Fruit fly (Drosophila melanogaster) whole organism, pupa: ENCODE results near the gene PIG-H.
"Not testable (repeated sequence)": the region's sequence is repeated elsewhere in the genome, so short reads cannot be mapped to it uniquely, and the experiment has no call there.

Experiments
- CG8301 ChIP-seq: fragments of 200-800 bp; sonication (Bioruptor generic); optimal IDR thresholded peaks from 2 replicates; lab custom pipeline; 2018; ENCODE audit warnings: missing biosample characterization, mild to moderate bottlenecking, missing genetic modification characterization
- Snoo ChIP-seq: fragments of 200-800 bp; sonication (Bioruptor generic); optimal IDR thresholded peaks from 3 replicates; lab custom pipeline; 2017; ENCODE audit warnings: missing biosample characterization, mild to moderate bottlenecking, missing genetic modification characterization, inconsistent platforms

DNA sequence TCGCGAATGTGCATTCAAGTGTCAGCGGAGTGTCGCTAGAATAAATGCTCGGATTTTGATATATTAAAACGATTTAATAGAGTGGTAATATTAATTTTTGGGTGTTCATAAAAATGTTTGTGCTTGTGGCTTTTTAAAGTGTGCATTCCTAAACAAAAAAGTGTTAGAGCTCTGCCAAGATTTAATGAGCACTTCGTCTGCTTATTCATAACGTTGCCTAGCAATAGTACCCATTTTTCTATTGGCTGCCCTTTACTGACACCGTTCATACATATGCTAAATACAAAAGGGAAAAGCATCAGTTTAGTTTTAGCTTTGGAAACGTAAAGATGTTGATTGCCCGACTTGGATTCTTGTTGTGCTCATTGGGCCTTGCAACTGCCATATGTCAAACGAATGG is 49.7 kb downstream of the PIG-H start, which contains the start of gene CG43061:
- TF ChIP-seq CG8301, Snoo (tag; lab: Kevin White, UChicago): not testable (repeated sequence)
